Worm (Caenorhabditis elegans) whole organism, late embryonic: ENCODE results near the gene srlf-5.

Experiments used
- F13H6.1 ChIP-seq: sonication (generic microtip); optimal IDR thresholded peaks from 2 replicates; lab custom pipeline; 2016; ENCODE audit warnings: missing genetic modification characterization, missing compliant biosample characterization
- ama-1 ChIP-seq: fragments of 150-350 bp; optimal IDR thresholded peaks from 2 replicates; lab custom pipeline; 2014
- ceh-14 ChIP-seq: sonication (generic microtip); optimal IDR thresholded peaks from 2 replicates; lab custom pipeline; 2016; ENCODE audit warnings: missing genotype, missing genetic modification characterization, missing compliant biosample characterization
- ceh-2 ChIP-seq: sonication (generic microtip); optimal IDR thresholded peaks from 2 replicates; lab custom pipeline; 2016; ENCODE audit warnings: missing genotype, missing genetic modification characterization, missing compliant biosample characterization
- ceh-30 ChIP-seq: fragments of 150-350 bp; optimal IDR thresholded peaks from 2 replicates; lab custom pipeline; 2014; ENCODE audit warnings: missing biosample characterization, missing genetic modification characterization
- ceh-9 ChIP-seq: sonication (generic microtip); optimal IDR thresholded peaks from 2 replicates; lab custom pipeline; 2016; ENCODE audit warnings: mild to moderate bottlenecking, missing genetic modification characterization, inconsistent platforms, missing compliant biosample characterization
- fkh-10 ChIP-seq: fragments of 150-350 bp; optimal IDR thresholded peaks from 2 replicates; lab custom pipeline; 2014; ENCODE audit warnings: missing biosample characterization, missing genetic modification reagents, missing genetic modification characterization
- hlh-15 ChIP-seq: sonication (generic microtip); optimal IDR thresholded peaks from 2 replicates; lab custom pipeline; 2016; ENCODE audit warnings: missing genetic modification characterization, missing compliant biosample characterization
- odd-2 ChIP-seq: sonication (generic microtip); optimal IDR thresholded peaks from 2 replicates; lab custom pipeline; 2017; ENCODE audit warnings: antibody characterized with exemption, mild to moderate bottlenecking, missing genetic modification characterization, missing compliant biosample characterization
- pha-4 ChIP-seq: fragments of 150-350 bp; optimal IDR thresholded peaks from 2 replicates; lab custom pipeline; 2018; ENCODE audit warnings: missing biosample characterization, missing genetic modification reagents, missing genetic modification characterization
- pqm-1 ChIP-seq: sonication (generic microtip); optimal IDR thresholded peaks from 2 replicates; lab custom pipeline; 2016; ENCODE audit warnings: missing genetic modification characterization, missing compliant biosample characterization
- sdc-2 ChIP-seq: sonication (generic microtip); optimal IDR thresholded peaks from 2 replicates; lab custom pipeline; 2016; ENCODE audit warnings: missing genotype, missing genetic modification characterization, missing compliant biosample characterization
- unc-42 ChIP-seq: sonication (generic microtip); optimal IDR thresholded peaks from 2 replicates; lab custom pipeline; 2016; ENCODE audit warnings: missing genotype, missing genetic modification characterization, missing compliant biosample characterization

DNA sequence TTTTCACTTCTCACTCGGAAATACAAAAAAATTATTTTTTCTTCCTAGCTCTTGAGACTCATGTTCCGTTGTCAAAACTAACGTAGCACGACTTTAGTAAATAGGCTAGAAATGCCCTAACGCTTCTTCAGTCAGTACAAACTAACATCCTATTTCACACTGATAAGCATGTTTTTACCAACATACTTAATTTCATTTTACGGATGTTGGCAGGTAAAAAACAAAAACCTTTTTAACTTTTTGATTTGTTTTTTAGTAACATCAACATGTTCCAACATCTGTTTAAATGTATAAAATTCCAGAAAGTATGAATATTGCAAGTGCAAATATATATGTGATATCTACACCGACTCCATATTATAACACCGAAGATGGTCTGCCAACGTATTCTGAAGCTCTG is 26.3 kb downstream of the srlf-5 start, which contains the start of gene K08D8.10:
- TF ChIP-seq pqm-1 (tag; lab: Kevin White, UChicago) (no peak), ceh-9 (no peak), unc-42 (tag; lab: Kevin White, UChicago) (no peak), pha-4 (tag; lab: Kevin White, UChicago) (no peak), ceh-2 (tag; lab: Kevin White, UChicago) (no peak), hlh-15 (tag; lab: Kevin White, UChicago) (no peak), sdc-2 (tag; lab: Kevin White, UChicago) (no peak), fkh-10 (no peak), odd-2 (tag; lab: Kevin White, UChicago) (no peak), F13H6.1 (tag; lab: Kevin White, UChicago) (no peak), ceh-30 (no peak), ceh-14 (tag; lab: Kevin White, UChicago) (no peak), ama-1 (no peak)
